Worm (Caenorhabditis elegans) whole organism, mixed stage, embryonic: ENCODE data around the gene snt-3.

Experiments
- M03D4.4 ChIP-seq: sonication (generic microtip); optimal IDR thresholded peaks from 2 replicates; lab custom pipeline; 2017; ENCODE audit warnings: mild to moderate bottlenecking, missing genetic modification characterization, missing compliant biosample characterization
- ces-1 ChIP-seq: fragments of 150-350 bp; optimal IDR thresholded peaks from 2 replicates; lab custom pipeline; 2014; ENCODE audit warnings: missing biosample characterization, missing genetic modification reagents, missing genetic modification characterization
- lin-13 ChIP-seq: fragments of 150-350 bp; optimal IDR thresholded peaks from 2 replicates; lab custom pipeline; 2014; ENCODE audit warnings: missing biosample characterization, missing genetic modification characterization
- mep-1 ChIP-seq: fragments of 150-350 bp; optimal IDR thresholded peaks from 2 replicates; lab custom pipeline; 2017; ENCODE audit warnings: missing biosample characterization, missing genetic modification reagents, missing genetic modification characterization, inconsistent platforms
- pha-4 ChIP-seq: fragments of 150-350 bp; optimal IDR thresholded peaks from 2 replicates; lab custom pipeline; 2018; ENCODE audit warnings: missing biosample characterization, missing genetic modification reagents, missing genetic modification characterization
- sptf-1 ChIP-seq: sonication (generic microtip); optimal IDR thresholded peaks from 2 replicates; lab custom pipeline; 2017; ENCODE audit warnings: mild to moderate bottlenecking, missing genetic modification characterization, moderate library complexity, missing compliant biosample characterization
- unc-39 ChIP-seq: fragments of 150-350 bp; optimal IDR thresholded peaks from 2 replicates; lab custom pipeline; 2014; ENCODE audit warnings: missing biosample characterization, missing genetic modification characterization

ce11 chrV:1408116-1408515 is 37.3 kb upstream of the snt-3 start:
- TF ChIP-seq ces-1 (GFP tag; lab: Kevin White, UChicago) (no peak), pha-4 (tag; lab: Kevin White, UChicago) (no peak), lin-13 (tag; lab: Kevin White, UChicago) (no peak), sptf-1 (no peak), unc-39 (tag; lab: Kevin White, UChicago) (no peak), M03D4.4 (tag; lab: Kevin White, UChicago) (no peak), mep-1 (tag; lab: Kevin White, UChicago) (no peak)
